Worm (Caenorhabditis elegans): ENCODE data around the gene ogr-2.

The ogr-2 gene

DNA sequence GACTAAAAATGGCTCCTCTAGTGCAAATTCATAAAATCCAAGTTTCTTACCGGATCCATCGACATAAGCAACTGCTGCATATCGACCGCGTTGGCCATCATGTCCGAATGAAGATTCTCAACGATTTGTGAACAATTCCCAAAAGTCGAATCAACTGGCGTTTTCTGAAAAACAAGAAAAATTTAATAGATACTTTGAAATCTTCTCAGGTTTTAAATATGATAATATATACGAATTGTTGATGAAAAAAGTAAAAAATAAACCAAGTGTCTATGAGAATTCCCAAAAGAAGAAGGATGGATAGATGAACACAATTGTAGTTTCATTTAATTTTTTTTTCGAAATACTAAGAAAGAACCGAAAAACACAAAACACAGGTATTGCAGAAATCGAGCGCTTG is 26.9 kb downstream of the ogr-2 start, which contains the start of gene die-1:
die-1 (minus strand) TSS at position 101 of the 400 bp plus-strand sequence.
- TF ChIP-seq nhr-11 (tag; optimal IDR thresholded peaks at IDR 0.05) (no peak), egl-27 (tag; optimal IDR thresholded peaks at IDR 0.05) (no peak), snpc-4 (tag; optimal IDR thresholded peaks at IDR 0.05) (no peak), nhr-28 (tag; optimal IDR thresholded peaks at IDR 0.05) (no peak), nhr-12 (tag; optimal IDR thresholded peaks at IDR 0.05) (no peak), ceh-16 (tag; optimal IDR thresholded peaks at IDR 0.05) (no peak), elt-2 (tag; optimal IDR thresholded peaks at IDR 0.05) (no peak), nhr-23 (tag; optimal IDR thresholded peaks at IDR 0.05) (no peak), skn-1 (tag; optimal IDR thresholded peaks at IDR 0.05) (no peak)

DNA sequence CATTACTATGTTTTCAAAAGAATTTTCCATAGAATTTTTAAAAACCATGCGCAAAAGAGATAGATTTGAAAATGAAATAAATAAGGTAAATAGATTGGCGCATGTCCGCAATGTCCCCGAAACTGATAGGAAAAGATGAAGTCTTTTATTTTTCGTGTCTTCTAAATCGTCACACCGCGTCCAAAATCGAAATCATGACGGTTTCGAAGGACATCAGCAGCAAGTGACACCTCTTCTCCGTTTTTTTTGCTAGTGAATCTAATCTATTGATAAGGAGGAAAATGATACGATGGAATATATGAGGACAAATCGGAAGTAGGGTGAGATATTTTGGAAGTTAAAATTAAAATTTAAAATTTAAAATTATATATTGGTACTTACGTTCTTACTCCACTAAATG is 33.1 kb downstream of the ogr-2 start:
- TF ChIP-seq elt-3 (tag; optimal IDR thresholded peaks at IDR 0.05): peak in 2 of 3 experiments; percentile 71 to 92
- TF ChIP-seq skn-1 (tag; optimal IDR thresholded peaks at IDR 0.05): no peak

DNA sequence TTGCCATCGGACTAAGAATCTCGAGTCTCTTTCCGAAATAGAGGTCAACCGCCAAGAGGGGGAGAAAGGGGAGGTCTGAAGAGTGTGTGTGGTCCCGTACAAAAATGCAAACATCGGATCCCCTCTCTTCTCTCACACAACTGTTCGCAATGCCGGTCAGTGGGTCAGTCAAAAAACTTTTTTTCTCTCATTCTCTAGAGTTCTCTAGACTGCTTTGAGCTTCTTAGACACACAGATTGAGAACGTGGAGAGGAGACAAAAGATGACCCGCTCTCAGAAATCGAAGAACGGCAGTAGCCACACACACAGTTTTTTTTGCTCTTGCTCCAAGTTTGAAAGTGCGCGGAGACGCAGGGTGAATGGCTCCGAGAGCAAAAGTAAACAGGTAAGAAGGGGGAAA is 34.9 kb downstream of the ogr-2 start:
- TF ChIP-seq snpc-4 (tag; optimal IDR thresholded peaks at IDR 0.05) (no peak), pha-4 (tag; optimal IDR thresholded peaks at IDR 0.05) (peak; percentile 84), lin-15B (tag; optimal IDR thresholded peaks at IDR 0.05) (no peak), nhr-12 (tag; optimal IDR thresholded peaks at IDR 0.05) (no peak), nhr-23 (tag; optimal IDR thresholded peaks at IDR 0.05) (no peak)

DNA sequence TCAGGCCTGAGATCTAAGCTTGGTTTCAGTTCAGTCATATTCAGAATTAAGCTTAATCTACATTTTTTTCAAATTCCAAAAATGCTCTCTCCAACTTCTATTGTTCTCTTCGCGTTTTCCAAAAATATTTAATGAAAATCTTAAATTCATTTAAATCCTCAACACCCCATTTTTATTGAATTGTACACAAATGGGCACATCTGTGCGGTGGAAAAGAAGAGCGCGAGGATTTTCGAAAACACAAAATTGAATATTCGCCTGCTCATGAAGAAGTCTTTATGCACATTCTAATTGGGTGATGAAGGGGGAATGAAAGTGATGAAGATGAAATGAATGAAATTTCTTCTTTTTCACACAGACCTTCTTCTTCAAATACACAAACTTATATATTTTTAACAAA is 43.5 kb downstream of the ogr-2 start:
- TF ChIP-seq elt-1 (tag; optimal IDR thresholded peaks at IDR 0.05) (no peak), unc-62 (GFP tag; optimal IDR thresholded peaks at IDR 0.05) (no peak), fkh-10 (GFP tag; optimal IDR thresholded peaks at IDR 0.05) (no peak), ceh-82 (tag; optimal IDR thresholded peaks at IDR 0.05) (no peak), fkh-2 (tag; optimal IDR thresholded peaks at IDR 0.05) (no peak), elt-3 (tag; optimal IDR thresholded peaks at IDR 0.05) (no peak), nhr-12 (tag; optimal IDR thresholded peaks at IDR 0.05) (no peak), egl-5 (tag; optimal IDR thresholded peaks at IDR 0.05) (no peak), lsy-12 (tag; optimal IDR thresholded peaks at IDR 0.05) (no peak), nhr-23 (tag; optimal IDR thresholded peaks at IDR 0.05) (no peak)
